Fruit fly (Drosophila melanogaster) whole organism, wandering third instar larva: ENCODE results near the gene pav.

Experiments used
- Abd-B ChIP-seq: fragments of >200 bp; optimal IDR thresholded peaks from 2 replicates; lab custom pipeline; 2017; ENCODE audit warnings: missing biosample characterization, missing genetic modification characterization
- CG32264 ChIP-seq: fragments of 200-800 bp; sonication (Bioruptor generic); optimal IDR thresholded peaks from 2 replicates; lab custom pipeline; 2016; ENCODE audit warnings: missing biosample characterization, missing genetic modification characterization
- CG9705 ChIP-seq: fragments of 200-800 bp; sonication (Bioruptor generic); optimal IDR thresholded peaks from 2 replicates; lab custom pipeline; 2018; ENCODE audit warnings: missing biosample characterization, mild to moderate bottlenecking, missing genetic modification characterization
- CrebA ChIP-seq: fragments of 200-800 bp; sonication (Bioruptor generic); optimal IDR thresholded peaks from 2 replicates; lab custom pipeline; 2016; ENCODE audit warnings: missing biosample characterization, mild to moderate bottlenecking, missing genetic modification characterization, borderline replicate concordance
- Dfd ChIP-seq: fragments of >200 bp; optimal IDR thresholded peaks from 2 replicates; lab custom pipeline; 2017; ENCODE audit warnings: missing biosample characterization, missing genetic modification characterization
- Dif ChIP-seq: fragments of 200-275, 200-300 bp; sonication (Bioruptor generic); optimal IDR thresholded peaks from 2 replicates; lab custom pipeline; 2018; ENCODE audit warnings: missing biosample characterization, missing genetic modification characterization; ENCODE audit not compliant: partially characterized antibody
- GATAd ChIP-seq: sonication (Bioruptor generic); optimal IDR thresholded peaks from 2 replicates; lab custom pipeline; 2016; ENCODE audit warnings: missing biosample characterization, missing genetic modification characterization
- HLH106 ChIP-seq: fragments of 200-800 bp; optimal IDR thresholded peaks from 3 replicates; lab custom pipeline; 2019; ENCODE audit warnings: missing biosample characterization, mild to moderate bottlenecking, missing genetic modification characterization, moderate library complexity
- Hnf4 ChIP-seq: fragments of 200-800 bp; sonication (Bioruptor generic); optimal IDR thresholded peaks from 2 replicates; lab custom pipeline; 2016; ENCODE audit warnings: missing biosample characterization, mild to moderate bottlenecking, missing genetic modification characterization
- Hr78 ChIP-seq: fragments of >200 bp; optimal IDR thresholded peaks from 2 replicates; lab custom pipeline; 2017; ENCODE audit warnings: missing biosample characterization, missing genetic modification characterization
- Hr83 ChIP-seq: fragments of 200-300 bp; sonication (Bioruptor generic); optimal IDR thresholded peaks from 2 replicates; lab custom pipeline; 2016; ENCODE audit warnings: missing biosample characterization, mild to moderate bottlenecking, missing genetic modification characterization, moderate library complexity; ENCODE audit not compliant: poor library complexity, severe bottlenecking
- Jra ChIP-seq: sonication (Bioruptor generic); optimal IDR thresholded peaks from 2 replicates; lab custom pipeline; 2016; ENCODE audit warnings: missing biosample characterization, missing genetic modification characterization
- Mio ChIP-seq: sonication (Bioruptor generic); optimal IDR thresholded peaks from 2 replicates; lab custom pipeline; 2016; ENCODE audit warnings: missing biosample characterization, missing genetic modification characterization
- Myc ChIP-seq: fragments of >200 bp; optimal IDR thresholded peaks from 2 replicates; lab custom pipeline; 2017
- N ChIP-seq: fragments of >200 bp; optimal IDR thresholded peaks from 2 replicates; lab custom pipeline; 2018; ENCODE audit warnings: missing biosample characterization, missing external identifiers, missing genetic modification characterization
- OdsH ChIP-seq: fragments of 200-800 bp; sonication (Bioruptor generic); optimal IDR thresholded peaks from 2 replicates; lab custom pipeline; 2016; ENCODE audit warnings: missing biosample characterization, mild to moderate bottlenecking, missing genetic modification characterization
- Rel ChIP-seq, 2 experiments: fragments of 200-800 bp; sonication (Bioruptor generic) in 1 of 2; optimal IDR thresholded peaks; 2 replicates in 1 of 2; 3 replicates in 1 of 2; lab custom pipeline; 2016 to 2019; ENCODE audit warnings: mild to moderate bottlenecking in 2 of 2, missing biosample characterization in 2 of 2, missing genetic modification characterization in 2 of 2, moderate library complexity in 1 of 2
- Sp1 ChIP-seq: fragments of 200-800 bp; sonication (Bioruptor generic); optimal IDR thresholded peaks from 3 replicates; lab custom pipeline; 2019; ENCODE audit warnings: missing biosample characterization, mild to moderate bottlenecking, missing genetic modification characterization, moderate library complexity
- Vsx2 ChIP-seq: fragments of 200-300, 225-300 bp; sonication (Bioruptor generic); optimal IDR thresholded peaks from 2 replicates; lab custom pipeline; 2018; ENCODE audit warnings: missing biosample characterization, missing genetic modification characterization; ENCODE audit not compliant: partially characterized antibody
- br ChIP-seq: fragments of 200-800 bp; sonication (Bioruptor generic); optimal IDR thresholded peaks from 2 replicates; lab custom pipeline; 2016; ENCODE audit warnings: missing biosample characterization, missing genetic modification characterization
- brk ChIP-seq: fragments of 200-800 bp; sonication (Bioruptor generic); optimal IDR thresholded peaks from 2 replicates; lab custom pipeline; 2016; ENCODE audit warnings: missing biosample characterization, mild to moderate bottlenecking, missing genetic modification characterization
- dl ChIP-seq, 2 experiments: fragments of 175-275, 200-275 bp in 1 of 2; fragments of 200-275 bp in 1 of 2; sonication (Bioruptor generic); optimal IDR thresholded peaks; lab custom pipeline; 2018; ENCODE audit warnings: mild to moderate bottlenecking in 2 of 2, missing biosample characterization in 2 of 2, missing genetic modification characterization in 2 of 2, moderate library complexity in 2 of 2; ENCODE audit not compliant: partially characterized antibody in 2 of 2, insufficient read depth in 1 of 2
- dmrt93B ChIP-seq: fragments of 200-800 bp; sonication (Bioruptor generic); optimal IDR thresholded peaks from 2 replicates; lab custom pipeline; 2018; ENCODE audit warnings: missing biosample characterization, mild to moderate bottlenecking, missing genetic modification characterization
- dsf ChIP-seq: sonication (Bioruptor generic); optimal IDR thresholded peaks from 2 replicates; lab custom pipeline; 2016; ENCODE audit warnings: missing biosample characterization, missing genetic modification characterization, borderline replicate concordance
- ey ChIP-seq: fragments of 200-800 bp; sonication (Bioruptor generic); optimal IDR thresholded peaks from 2 replicates; lab custom pipeline; 2016; ENCODE audit warnings: missing biosample characterization, missing genetic modification characterization
- foxo ChIP-seq, 2 experiments: fragments of 200-800 bp; sonication (Bioruptor generic); optimal IDR thresholded peaks; 2 replicates in 1 of 2; 3 replicates in 1 of 2; lab custom pipeline; 2016 to 2017; ENCODE audit warnings: missing biosample characterization in 2 of 2, missing genetic modification characterization in 2 of 2
- fru ChIP-seq: fragments of 200-800 bp; sonication (Bioruptor generic); optimal IDR thresholded peaks from 3 replicates; lab custom pipeline; 2016; ENCODE audit warnings: missing biosample characterization, mild to moderate bottlenecking, missing genetic modification characterization
- h ChIP-seq: fragments of 200-800 bp; sonication (Bioruptor generic); optimal IDR thresholded peaks from 3 replicates; lab custom pipeline; 2016; ENCODE audit warnings: missing biosample characterization, mild to moderate bottlenecking, missing genetic modification characterization
- jim ChIP-seq: fragments of 175-275, 200-325 bp; sonication (Bioruptor generic); optimal IDR thresholded peaks from 2 replicates; lab custom pipeline; 2016; ENCODE audit warnings: missing biosample characterization, mild to moderate bottlenecking, missing genetic modification characterization
- lola ChIP-seq: fragments of >200 bp; optimal IDR thresholded peaks from 2 replicates; lab custom pipeline; 2017; ENCODE audit warnings: missing biosample characterization, missing genetic modification characterization
- pan ChIP-seq: fragments of >200 bp; optimal IDR thresholded peaks from 2 replicates; lab custom pipeline; 2017
- psq ChIP-seq: fragments of 200-800 bp; sonication (Bioruptor generic); optimal IDR thresholded peaks from 3 replicates; lab custom pipeline; 2017; ENCODE audit warnings: missing biosample characterization, mild to moderate bottlenecking, missing genetic modification characterization, moderate library complexity
- rgr ChIP-seq: fragments of 200-800 bp; sonication (Bioruptor generic); optimal IDR thresholded peaks from 3 replicates; lab custom pipeline; 2016; ENCODE audit warnings: missing biosample characterization, mild to moderate bottlenecking, missing genetic modification characterization
- sage ChIP-seq: fragments of 200-800 bp; sonication (Bioruptor generic); optimal IDR thresholded peaks from 2 replicates; lab custom pipeline; 2016; ENCODE audit warnings: missing biosample characterization, mild to moderate bottlenecking, missing genetic modification characterization
- sv ChIP-seq: fragments of 200-800 bp; sonication (Bioruptor generic); optimal IDR thresholded peaks from 3 replicates; lab custom pipeline; 2016; ENCODE audit warnings: missing biosample characterization, missing genetic modification characterization
- tai ChIP-seq: sonication (Bioruptor generic); optimal IDR thresholded peaks from 2 replicates; lab custom pipeline; 2016; ENCODE audit warnings: missing biosample characterization, missing genetic modification characterization
- usp ChIP-seq: fragments of >200 bp; optimal IDR thresholded peaks from 2 replicates; lab custom pipeline; 2017; ENCODE audit warnings: missing biosample characterization, missing genetic modification characterization
- woc ChIP-seq: sonication (Bioruptor generic); optimal IDR thresholded peaks from 2 replicates; lab custom pipeline; 2016; ENCODE audit warnings: missing biosample characterization, mild to moderate bottlenecking, missing genetic modification characterization

The pav gene

DNA sequence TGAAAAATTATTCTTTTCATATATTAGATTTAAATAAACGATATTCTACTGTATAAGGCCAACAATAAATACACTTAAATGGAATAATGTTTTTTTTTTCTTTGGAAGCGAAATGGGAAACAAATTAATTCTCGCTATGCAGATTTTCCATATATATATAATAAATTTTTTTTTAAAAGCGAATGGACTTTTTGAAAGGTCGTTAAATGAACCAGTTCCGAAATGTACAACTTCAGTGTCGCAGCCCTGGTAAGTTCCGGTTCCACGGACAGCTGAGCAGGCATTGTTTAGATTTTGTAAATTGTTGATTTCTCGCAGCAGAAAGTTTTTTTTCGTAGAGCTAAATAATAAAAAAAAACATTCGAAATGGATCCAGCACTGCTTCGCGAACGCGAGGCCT lies 44.2 kb downstream of the pav start, which contains the start of gene TfIIEbeta (continued):
- no peak for TF ChIP-seq fru (GFP tag; lab: Kevin White, UChicago)
- TF ChIP-seq tai (GFP tag; lab: Kevin White, UChicago) = no peak

DNA sequence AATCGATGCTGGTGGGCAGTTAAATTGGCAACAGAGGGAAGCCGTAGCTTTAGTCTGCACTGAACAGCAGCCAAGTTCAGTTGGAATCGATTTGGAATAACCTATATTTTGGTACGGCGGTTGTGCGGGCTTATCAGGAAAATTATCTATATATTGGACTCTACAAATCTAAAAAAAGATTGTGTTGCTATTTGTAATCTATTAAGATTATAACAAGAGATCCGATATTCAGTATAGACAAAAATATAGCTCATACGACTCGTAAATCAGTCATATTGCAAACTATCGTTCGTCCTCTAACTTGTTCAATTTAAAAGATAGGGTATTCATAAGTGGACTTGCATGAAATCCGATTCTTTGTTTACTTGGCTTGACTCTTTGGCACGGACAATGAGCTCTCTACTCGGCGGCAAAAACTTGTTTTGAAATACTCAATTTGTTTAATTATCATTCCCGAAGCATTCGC lies 46.1 kb downstream of the pav start, which contains the start of gene Hexo1:
Hexo1 (plus strand) TSS at position 51 of the 466 bp plus-strand sequence.
- TF ChIP-seq Jra = peak; percentile 37
- TF ChIP-seq rgr (GFP tag; lab: Kevin White, UChicago) = peak; percentile 63
- TF ChIP-seq psq (GFP tag; lab: Kevin White, UChicago) = peak; percentile 56
- TF ChIP-seq Hr83 = no peak
- TF ChIP-seq GATAd (GFP tag; lab: Kevin White, UChicago) = no peak
- TF ChIP-seq Sp1 (GFP tag; lab: Kevin White, UChicago) = peak; percentile 59
- TF ChIP-seq dl (GFP tag; optimal IDR thresholded peaks at IDR 0.05; lab: Kevin White, UChicago; ENCODE audit: insufficient read depth in 1 of 2, partially characterized antibody in 2 of 2) = no peak
- peak; percentile 69 for TF ChIP-seq OdsH
- peak; percentile 65 for TF ChIP-seq ey (GFP tag; lab: Kevin White, UChicago)
- no peak for TF ChIP-seq Rel (GFP tag; optimal IDR thresholded peaks at IDR 0.05; lab: Kevin White, UChicago)
- TF ChIP-seq Rel (tag; optimal IDR thresholded peaks at IDR 0.05; lab: Kevin White, UChicago) = peak; percentile 18
- no peak for TF ChIP-seq CG9705 (GFP tag; lab: Kevin White, UChicago)
- TF ChIP-seq jim (GFP tag; lab: Kevin White, UChicago) = no peak
- TF ChIP-seq h = peak; percentile 73
- TF ChIP-seq HLH106 (tag; lab: Kevin White, UChicago) = peak; percentile 60
- no peak for TF ChIP-seq Dif (GFP tag; lab: Kevin White, UChicago)
- TF ChIP-seq foxo (GFP tag; optimal IDR thresholded peaks at IDR 0.05; lab: Kevin White, UChicago) = peak; percentile 26 to 66
- peak; percentile 75 for TF ChIP-seq fru (GFP tag; lab: Kevin White, UChicago)
- peak; percentile 17 for TF ChIP-seq sv (GFP tag; lab: Kevin White, UChicago)
- TF ChIP-seq woc (GFP tag; lab: Kevin White, UChicago) = peak; percentile 92
- peak; percentile 76 for TF ChIP-seq br (GFP tag; lab: Kevin White, UChicago)

dm6 chr3L:4292120-4292697 lies 49.7 kb downstream of the pav start, which contains the start of the genes CG15012 and Fdx2:
CG15012 (minus strand) TSS chr3L:4292246.
Fdx2 (plus strand) TSS chr3L:4292482.
- no peak for TF ChIP-seq OdsH
- TF ChIP-seq tai (GFP tag; lab: Kevin White, UChicago) = no peak
- no peak for TF ChIP-seq foxo (GFP tag; optimal IDR thresholded peaks at IDR 0.05; lab: Kevin White, UChicago)
- no peak for TF ChIP-seq Hr83
- no peak for TF ChIP-seq dl (GFP tag; optimal IDR thresholded peaks at IDR 0.05; lab: Kevin White, UChicago; ENCODE audit: insufficient read depth in 1 of 2, partially characterized antibody in 2 of 2)
- no peak for TF ChIP-seq HLH106 (tag; lab: Kevin White, UChicago)
- TF ChIP-seq rgr (GFP tag; lab: Kevin White, UChicago) = peak; percentile 43
- TF ChIP-seq N = no peak
- peak; percentile 33 for TF ChIP-seq Myc
- peak; percentile 32 for TF ChIP-seq Jra
- TF ChIP-seq Dif (GFP tag; lab: Kevin White, UChicago) = no peak
- TF ChIP-seq Vsx2 (GFP tag; lab: Kevin White, UChicago) = no peak
- TF ChIP-seq CrebA (GFP tag; lab: Kevin White, UChicago) = no peak
- no peak for TF ChIP-seq brk (GFP tag; lab: Kevin White, UChicago)
- no peak for TF ChIP-seq h
- TF ChIP-seq br (GFP tag; lab: Kevin White, UChicago) = no peak
- no peak for TF ChIP-seq sv (GFP tag; lab: Kevin White, UChicago)
- no peak for TF ChIP-seq dmrt93B
- TF ChIP-seq woc (GFP tag; lab: Kevin White, UChicago) = peak; percentile 71
- TF ChIP-seq usp (GFP tag; lab: Kevin White, UChicago) = no peak
- no peak for TF ChIP-seq CG9705 (GFP tag; lab: Kevin White, UChicago)
- TF ChIP-seq Rel (GFP tag; optimal IDR thresholded peaks at IDR 0.05; lab: Kevin White, UChicago) = no peak
- TF ChIP-seq Rel (tag; optimal IDR thresholded peaks at IDR 0.05; lab: Kevin White, UChicago) = no peak
- TF ChIP-seq Hr78 (GFP tag; lab: Kevin White, UChicago) = no peak
- TF ChIP-seq Abd-B = no peak
- peak; percentile 8 for TF ChIP-seq ey (GFP tag; lab: Kevin White, UChicago)
- TF ChIP-seq jim (GFP tag; lab: Kevin White, UChicago) = no peak
- no peak for TF ChIP-seq psq (GFP tag; lab: Kevin White, UChicago)
- peak; percentile 30 for TF ChIP-seq Sp1 (GFP tag; lab: Kevin White, UChicago)
- TF ChIP-seq pan (lab: Kevin White, UChicago) = no peak
- no peak for TF ChIP-seq Mio (GFP tag; lab: Kevin White, UChicago)
- no peak for TF ChIP-seq lola (GFP tag; lab: Kevin White, UChicago)
- TF ChIP-seq Dfd (GFP tag; lab: Kevin White, UChicago) = no peak
- no peak for TF ChIP-seq dsf (GFP tag; lab: Kevin White, UChicago)
- TF ChIP-seq Hnf4 (GFP tag; lab: Kevin White, UChicago) = no peak
- peak; percentile 46 for TF ChIP-seq fru (GFP tag; lab: Kevin White, UChicago)
- TF ChIP-seq GATAd (GFP tag; lab: Kevin White, UChicago) = no peak
- no peak for TF ChIP-seq CG32264
- no peak for TF ChIP-seq sage (GFP tag; lab: Kevin White, UChicago)
